Fruit fly (Drosophila melanogaster) whole organism, embryonic: ENCODE results near the gene dnc.

Source experiments
- Atf-2 ChIP-seq: fragments of 200-800 bp; sonication (Bioruptor generic); optimal IDR thresholded peaks from 2 replicates; lab custom pipeline; 2016; ENCODE audit warnings: missing biosample characterization, missing genetic modification characterization
- CG10654 ChIP-seq: fragments of 200-800 bp; sonication (Bioruptor generic); optimal IDR thresholded peaks from 2 replicates; lab custom pipeline; 2016; ENCODE audit warnings: missing biosample characterization, missing genetic modification characterization
- CG11085 ChIP-seq: fragments of 200-800 bp; sonication (Bioruptor generic); IDR thresholded peaks from 2 replicates; pipeline ENCODE4 v1.3.6; 2022; ENCODE audit warnings: missing biosample characterization, missing genetic modification characterization
- CG34422 ChIP-seq: fragments of 200-800 bp; sonication (Bioruptor generic); IDR thresholded peaks from 3 replicates; pipeline ENCODE4 v1.3.6; 2022; ENCODE audit warnings: missing biosample characterization, missing genetic modification characterization
- CG6654 ChIP-seq: fragments of 200-800 bp; sonication (Bioruptor generic); optimal IDR thresholded peaks from 2 replicates; lab custom pipeline; 2017; ENCODE audit warnings: missing biosample characterization, mild to moderate bottlenecking, missing genetic modification characterization
- CG7271 ChIP-seq: fragments of 200-800 bp; sonication (Bioruptor generic); optimal IDR thresholded peaks from 2 replicates; lab custom pipeline; 2018; ENCODE audit warnings: missing biosample characterization, mild to moderate bottlenecking, missing genetic modification characterization, moderate library complexity
- bab2 ChIP-seq: fragments of 200-800 bp; sonication (Bioruptor generic); optimal IDR thresholded peaks from 2 replicates; lab custom pipeline; 2016; ENCODE audit warnings: missing biosample characterization, missing genetic modification characterization
- gfzf ChIP-seq: fragments of 200-800 bp; sonication (Bioruptor generic); optimal IDR thresholded peaks from 2 replicates; lab custom pipeline; 2016; ENCODE audit warnings: missing biosample characterization, mild to moderate bottlenecking, missing genetic modification characterization, moderate library complexity
- her ChIP-seq: fragments of 200-800 bp; sonication (Bioruptor generic); optimal IDR thresholded peaks from 2 replicates; lab custom pipeline; 2016; ENCODE audit warnings: missing biosample characterization, missing genetic modification characterization
- inv ChIP-seq: fragments of 200-800 bp; sonication (Bioruptor generic); IDR thresholded peaks from 2 replicates; pipeline ENCODE4 v1.3.6; 2022; ENCODE audit warnings: missing biosample characterization, missing genetic modification characterization; ENCODE audit not compliant: partially characterized antibody
- lbe ChIP-seq: fragments of 200-800 bp; sonication (Bioruptor generic); optimal IDR thresholded peaks from 2 replicates; lab custom pipeline; 2016; ENCODE audit warnings: missing biosample characterization, mild to moderate bottlenecking, missing genetic modification characterization
- pita ChIP-seq: fragments of 200-800 bp; sonication (Bioruptor generic); optimal IDR thresholded peaks from 2 replicates; lab custom pipeline; 2017; ENCODE audit warnings: missing biosample characterization, mild to moderate bottlenecking, missing genetic modification characterization
- salm ChIP-seq: fragments of 200-800 bp; sonication (Bioruptor generic); optimal IDR thresholded peaks from 2 replicates; lab custom pipeline; 2018; ENCODE audit warnings: missing biosample characterization, mild to moderate bottlenecking, missing genetic modification characterization
- zf30C ChIP-seq: fragments of 200-800 bp; sonication (Bioruptor generic); optimal IDR thresholded peaks from 3 replicates; lab custom pipeline; 2018; ENCODE audit warnings: missing biosample characterization, mild to moderate bottlenecking, missing genetic modification characterization

DNA sequence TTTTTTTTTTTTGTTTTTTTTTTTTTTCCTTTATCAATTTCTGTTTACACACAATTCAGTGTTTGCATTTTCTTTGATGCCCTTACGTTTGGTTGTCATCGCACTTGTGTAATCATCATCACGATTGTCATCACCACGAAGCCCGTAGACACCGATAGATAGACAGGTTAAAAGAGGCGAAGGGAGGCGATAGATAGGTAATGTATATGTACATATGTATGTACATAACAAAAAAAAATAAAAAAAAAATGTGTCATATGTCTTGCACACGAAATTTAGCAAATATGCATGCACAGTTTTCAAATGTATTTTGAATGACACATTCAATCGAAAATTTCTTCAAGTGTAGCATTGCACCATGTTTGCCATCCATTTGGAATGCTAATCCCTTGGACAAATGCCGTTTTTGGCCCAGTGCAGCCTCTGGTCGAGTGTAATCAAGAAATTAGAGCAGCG, 181.5 kb downstream of the dnc start:
- TF ChIP-seq pita (GFP tag; lab: Kevin White, UChicago) (no peak), gfzf (no peak), CG34422 (GFP tag; lab: Robert Waterston, UW) (no peak), bab2 (GFP tag; lab: Kevin White, UChicago) (peak; percentile 40), CG10654 (GFP tag; lab: Kevin White, UChicago) (no peak), her (GFP tag; lab: Kevin White, UChicago) (no peak), CG6654 (GFP tag; lab: Kevin White, UChicago) (no peak), lbe (GFP tag; lab: Kevin White, UChicago) (no peak), inv (GFP tag; lab: Robert Waterston, UW) (no peak), CG7271 (tag; lab: Kevin White, UChicago) (no peak), zf30C (peak; percentile 51), CG11085 (GFP tag; lab: Robert Waterston, UW) (no peak), Atf-2 (no peak), salm (tag; lab: Kevin White, UChicago) (peak; percentile 63)
